Fruit fly (Drosophila melanogaster) whole organism, wandering third instar larva: Measurements from ENCODE around the gene CG7069.

Experiments
- Abd-B ChIP-seq: fragments of >200 bp; optimal IDR thresholded peaks from 2 replicates; lab custom pipeline; 2017; ENCODE audit warnings: missing biosample characterization, missing genetic modification characterization
- CG32264 ChIP-seq: fragments of 200-800 bp; sonication (Bioruptor generic); optimal IDR thresholded peaks from 2 replicates; lab custom pipeline; 2016; ENCODE audit warnings: missing biosample characterization, missing genetic modification characterization
- Dif ChIP-seq: fragments of 200-275, 200-300 bp; sonication (Bioruptor generic); optimal IDR thresholded peaks from 2 replicates; lab custom pipeline; 2018; ENCODE audit warnings: missing biosample characterization, missing genetic modification characterization; ENCODE audit not compliant: partially characterized antibody
- GATAd ChIP-seq: sonication (Bioruptor generic); optimal IDR thresholded peaks from 2 replicates; lab custom pipeline; 2016; ENCODE audit warnings: missing biosample characterization, missing genetic modification characterization
- Hr78 ChIP-seq: fragments of >200 bp; optimal IDR thresholded peaks from 2 replicates; lab custom pipeline; 2017; ENCODE audit warnings: missing biosample characterization, missing genetic modification characterization
- Mio ChIP-seq: sonication (Bioruptor generic); optimal IDR thresholded peaks from 2 replicates; lab custom pipeline; 2016; ENCODE audit warnings: missing biosample characterization, missing genetic modification characterization
- Myc ChIP-seq: fragments of >200 bp; optimal IDR thresholded peaks from 2 replicates; lab custom pipeline; 2017
- OdsH ChIP-seq: fragments of 200-800 bp; sonication (Bioruptor generic); optimal IDR thresholded peaks from 2 replicates; lab custom pipeline; 2016; ENCODE audit warnings: missing biosample characterization, mild to moderate bottlenecking, missing genetic modification characterization
- br ChIP-seq: fragments of 200-800 bp; sonication (Bioruptor generic); optimal IDR thresholded peaks from 2 replicates; lab custom pipeline; 2016; ENCODE audit warnings: missing biosample characterization, missing genetic modification characterization
- dl ChIP-seq, 2 experiments: fragments of 175-275, 200-275 bp in 1 of 2; fragments of 200-275 bp in 1 of 2; sonication (Bioruptor generic); optimal IDR thresholded peaks; lab custom pipeline; 2018; ENCODE audit warnings: mild to moderate bottlenecking in 2 of 2, missing biosample characterization in 2 of 2, missing genetic modification characterization in 2 of 2, moderate library complexity in 2 of 2; ENCODE audit not compliant: partially characterized antibody in 2 of 2, insufficient read depth in 1 of 2
- h ChIP-seq: fragments of 200-800 bp; sonication (Bioruptor generic); optimal IDR thresholded peaks from 3 replicates; lab custom pipeline; 2016; ENCODE audit warnings: missing biosample characterization, mild to moderate bottlenecking, missing genetic modification characterization
- jim ChIP-seq: fragments of 175-275, 200-325 bp; sonication (Bioruptor generic); optimal IDR thresholded peaks from 2 replicates; lab custom pipeline; 2016; ENCODE audit warnings: missing biosample characterization, mild to moderate bottlenecking, missing genetic modification characterization
- sage ChIP-seq: fragments of 200-800 bp; sonication (Bioruptor generic); optimal IDR thresholded peaks from 2 replicates; lab custom pipeline; 2016; ENCODE audit warnings: missing biosample characterization, mild to moderate bottlenecking, missing genetic modification characterization

DNA sequence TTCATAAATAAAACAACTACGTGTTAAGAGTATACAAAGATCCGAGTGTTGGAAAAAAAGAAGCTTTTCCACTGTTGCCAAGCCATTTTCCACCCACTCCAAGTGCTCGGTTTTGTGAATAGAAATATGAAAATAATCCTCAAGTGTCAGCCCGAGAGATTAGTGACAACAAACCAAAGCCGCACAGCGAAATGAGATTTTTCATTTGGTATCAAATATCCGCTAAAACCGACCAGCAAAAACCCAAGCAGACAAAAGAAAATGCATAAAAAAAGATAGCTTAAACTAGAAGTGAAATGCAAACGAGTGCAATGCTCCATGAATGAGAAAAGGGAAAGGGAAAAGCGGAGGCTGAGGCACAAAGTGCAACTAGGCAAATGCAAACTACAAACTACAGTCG lies 21.2 kb upstream of the CG7069 start, which contains the start of gene rdhB:
- TF ChIP-seq jim (GFP tag; lab: Kevin White, UChicago) (no peak), Dif (GFP tag; lab: Kevin White, UChicago) (no peak), Myc (lab: Kevin White, UChicago) (no peak), GATAd (GFP tag; lab: Kevin White, UChicago) (no peak), br (no peak), h (GFP tag; lab: Kevin White, UChicago) (no peak), Abd-B (GFP tag; lab: Kevin White, UChicago) (no peak), Hr78 (no peak), sage (no peak), Mio (GFP tag; lab: Kevin White, UChicago) (no peak), CG32264 (GFP tag; lab: Kevin White, UChicago) (no peak), OdsH (GFP tag; lab: Kevin White, UChicago) (no peak), dl (GFP tag; optimal IDR thresholded peaks at IDR 0.05; lab: Kevin White, UChicago; ENCODE audit: insufficient read depth in 1 of 2, partially characterized antibody in 2 of 2) (no peak)
